Fruit fly (Drosophila melanogaster) whole organism, embryonic: ENCODE data around the gene CG3032.

Experiments
- CG11093 ChIP-seq: fragments of 200-800 bp; sonication (Bioruptor generic); IDR thresholded peaks from 3 replicates; pipeline ENCODE4 v1.3.6; 2022; ENCODE audit warnings: missing biosample characterization, missing genetic modification characterization
- CG12104 ChIP-seq: fragments of 200-800 bp; sonication (Bioruptor generic); optimal IDR thresholded peaks from 3 replicates; lab custom pipeline; 2016; ENCODE audit warnings: missing biosample characterization, missing genetic modification characterization
- CG13123 ChIP-seq: fragments of 200-800 bp; sonication (Bioruptor generic); optimal IDR thresholded peaks from 2 replicates; lab custom pipeline; 2016; ENCODE audit warnings: missing biosample characterization, missing genetic modification characterization
- CG13624 ChIP-seq: fragments of 200-800 bp; sonication (Bioruptor generic); optimal IDR thresholded peaks from 2 replicates; lab custom pipeline; 2016; ENCODE audit warnings: missing biosample characterization, missing genetic modification characterization
- CG15514 ChIP-seq: fragments of 200-800 bp; sonication (Bioruptor generic); optimal IDR thresholded peaks from 3 replicates; lab custom pipeline; 2017; ENCODE audit warnings: missing biosample characterization, missing genetic modification characterization, mild to moderate bottlenecking, moderate library complexity, missing genetic modification reagents
- CG16813 ChIP-seq: fragments of 200-800 bp; sonication (Bioruptor generic); IDR thresholded peaks from 3 replicates; pipeline ENCODE4 v1.3.6; 2022; ENCODE audit warnings: missing biosample characterization, missing genetic modification characterization; ENCODE audit not compliant: partially characterized antibody
- CG16863 ChIP-seq: fragments of 200-800 bp; sonication (Bioruptor generic); optimal IDR thresholded peaks from 3 replicates; lab custom pipeline; 2016; ENCODE audit warnings: missing biosample characterization, missing genetic modification characterization
- CG17328 ChIP-seq: fragments of 200-800 bp; sonication (Bioruptor generic); IDR thresholded peaks from 2 replicates; pipeline ENCODE4 v1.3.6; 2022; ENCODE audit warnings: missing biosample characterization, missing genetic modification characterization
- CG18011 ChIP-seq: fragments of 200-800 bp; sonication (Bioruptor generic); optimal IDR thresholded peaks from 2 replicates; lab custom pipeline; 2017; ENCODE audit warnings: missing biosample characterization, missing genetic modification characterization, mild to moderate bottlenecking, moderate library complexity, missing genotype
- CG31224 ChIP-seq: fragments of 200-800 bp; sonication (Bioruptor generic); IDR thresholded peaks from 2 replicates; pipeline ENCODE4 v1.3.6; 2022; ENCODE audit warnings: missing biosample characterization, missing genetic modification characterization
- CG33557 ChIP-seq: fragments of 200-800 bp; sonication (Bioruptor generic); optimal IDR thresholded peaks from 2 replicates; lab custom pipeline; 2019; ENCODE audit warnings: missing biosample characterization, mild to moderate bottlenecking, missing genetic modification characterization, moderate library complexity
- CG34224 ChIP-seq: fragments of 200-800 bp; sonication (Bioruptor generic); IDR thresholded peaks from 3 replicates; pipeline ENCODE4 v1.3.6; 2022; ENCODE audit warnings: missing biosample characterization, missing genetic modification characterization; ENCODE audit not compliant: partially characterized antibody
- CG3847 ChIP-seq: fragments of 200-800 bp; sonication (Bioruptor generic); IDR thresholded peaks from 2 replicates; pipeline ENCODE4 v1.3.6; 2022; ENCODE audit warnings: missing biosample characterization, missing genetic modification characterization
- CG4854 ChIP-seq: fragments of 200-800 bp; sonication (Bioruptor generic); optimal IDR thresholded peaks from 2 replicates; lab custom pipeline; 2016; ENCODE audit warnings: missing biosample characterization, missing genetic modification characterization, inconsistent platforms
- CG5180 ChIP-seq: fragments of 200-800 bp; sonication (Bioruptor generic); optimal IDR thresholded peaks from 3 replicates; lab custom pipeline; 2017; ENCODE audit warnings: missing biosample characterization, missing genetic modification characterization, mild to moderate bottlenecking, moderate library complexity, missing genetic modification reagents
- CG6175 ChIP-seq: fragments of 200-800 bp; sonication (Bioruptor generic); IDR thresholded peaks from 3 replicates; pipeline ENCODE4 v1.3.6; 2022; ENCODE audit warnings: missing biosample characterization, missing genetic modification characterization
- CG7271 ChIP-seq: fragments of 200-800 bp; sonication (Bioruptor generic); optimal IDR thresholded peaks from 2 replicates; lab custom pipeline; 2018; ENCODE audit warnings: missing biosample characterization, mild to moderate bottlenecking, missing genetic modification characterization, moderate library complexity
- CG7745 ChIP-seq: fragments of 200-800 bp; sonication (Bioruptor generic); optimal IDR thresholded peaks from 2 replicates; lab custom pipeline; 2018; ENCODE audit warnings: missing biosample characterization, mild to moderate bottlenecking, missing genetic modification characterization, moderate library complexity
- CG7963 ChIP-seq: fragments of 200-800 bp; sonication (Bioruptor generic); IDR thresholded peaks from 3 replicates; pipeline ENCODE4 v1.3.6; 2022; ENCODE audit warnings: missing biosample characterization, missing genetic modification characterization; ENCODE audit not compliant: partially characterized antibody
- D19B ChIP-seq: fragments of 200-800 bp; sonication (Bioruptor generic); optimal IDR thresholded peaks from 2 replicates; lab custom pipeline; 2017; ENCODE audit warnings: missing biosample characterization, mild to moderate bottlenecking, missing genetic modification characterization
- Dfd ChIP-seq, 2 experiments: fragments of >200 bp; optimal IDR thresholded peaks; 2 replicates each; lab custom pipeline; 2017; ENCODE audit warnings: missing biosample characterization in 2 of 2, missing genetic modification characterization in 2 of 2
- Doc2 ChIP-seq: fragments of 200-800 bp; sonication (Bioruptor generic); IDR thresholded peaks from 2 replicates; pipeline ENCODE4 v1.3.6; 2022; ENCODE audit warnings: missing biosample characterization, missing genetic modification characterization
- Hey ChIP-seq: fragments of 200-800 bp; sonication (Bioruptor generic); optimal IDR thresholded peaks from 3 replicates; lab custom pipeline; 2018; ENCODE audit warnings: missing biosample characterization, mild to moderate bottlenecking, missing genetic modification characterization
- Lhr ChIP-seq: fragments of 200-800 bp; sonication (Bioruptor generic); optimal IDR thresholded peaks from 3 replicates; lab custom pipeline; 2017; ENCODE audit warnings: mild to moderate bottlenecking, missing biosample characterization, missing genetic modification reagents, missing genetic modification characterization
- Lim3 ChIP-seq: fragments of 200-800 bp; sonication (Bioruptor generic); IDR thresholded peaks from 2 replicates; pipeline ENCODE4 v1.3.6; 2022; ENCODE audit warnings: missing biosample characterization, missing genetic modification characterization
- Six4 ChIP-seq: fragments of 200-800 bp; sonication (Bioruptor generic); optimal IDR thresholded peaks from 2 replicates; lab custom pipeline; 2016; ENCODE audit warnings: missing biosample characterization, missing genetic modification characterization
- Tbp ChIP-seq: fragments of >200 bp; optimal IDR thresholded peaks from 2 replicates; lab custom pipeline; 2018; ENCODE audit warnings: missing biosample characterization, missing genetic modification characterization
- bbx ChIP-seq: fragments of 200-800 bp; sonication (Bioruptor generic); IDR thresholded peaks from 2 replicates; pipeline ENCODE4 v1.3.6; 2022; ENCODE audit warnings: missing biosample characterization, missing genetic modification characterization; ENCODE audit not compliant: partially characterized antibody
- bigmax ChIP-seq: fragments of 200-800 bp; sonication (Bioruptor generic); optimal IDR thresholded peaks from 2 replicates; lab custom pipeline; 2018; ENCODE audit warnings: missing biosample characterization, mild to moderate bottlenecking, missing genetic modification characterization
- ci ChIP-seq: fragments of 200-800 bp; sonication (Bioruptor generic); IDR thresholded peaks from 3 replicates; pipeline ENCODE4 v1.3.6; 2022; ENCODE audit warnings: missing biosample characterization, missing genetic modification characterization
- dmrt99B ChIP-seq: fragments of 200-800 bp; sonication (Bioruptor generic); optimal IDR thresholded peaks from 2 replicates; lab custom pipeline; 2018; ENCODE audit warnings: missing biosample characterization, mild to moderate bottlenecking, missing genetic modification characterization, moderate library complexity
- ems ChIP-seq: fragments of 200-800 bp; sonication (Bioruptor generic); optimal IDR thresholded peaks from 3 replicates; lab custom pipeline; 2016; ENCODE audit warnings: missing biosample characterization, missing genetic modification characterization
- fru ChIP-seq: fragments of >200 bp; optimal IDR thresholded peaks from 2 replicates; lab custom pipeline; 2017
- gem ChIP-seq: fragments of 200-800 bp; sonication (Bioruptor generic); optimal IDR thresholded peaks from 2 replicates; lab custom pipeline; 2019; ENCODE audit warnings: missing biosample characterization, mild to moderate bottlenecking, missing genetic modification characterization, moderate library complexity
- grn ChIP-seq: fragments of 200-800 bp; sonication (Bioruptor generic); optimal IDR thresholded peaks from 3 replicates; lab custom pipeline; 2017; ENCODE audit warnings: missing biosample characterization, missing genetic modification characterization
- hth ChIP-seq: fragments of >200 bp; optimal IDR thresholded peaks from 2 replicates; lab custom pipeline; 2017; ENCODE audit warnings: inconsistent platforms
- ind ChIP-seq: fragments of 200-800 bp; sonication (Bioruptor generic); optimal IDR thresholded peaks from 3 replicates; lab custom pipeline; 2016; ENCODE audit warnings: missing biosample characterization, missing genetic modification characterization
- ken ChIP-seq: fragments of 200-800 bp; sonication (Bioruptor generic); IDR thresholded peaks from 3 replicates; pipeline ENCODE4 v1.3.6; 2022; ENCODE audit warnings: missing biosample characterization, missing genetic modification characterization
- lab ChIP-seq: fragments of 200-800 bp; sonication (Bioruptor generic); optimal IDR thresholded peaks from 3 replicates; lab custom pipeline; 2017; ENCODE audit warnings: missing biosample characterization, missing genetic modification characterization, mild to moderate bottlenecking, moderate library complexity, missing genetic modification reagents
- lbe ChIP-seq: fragments of 200-800 bp; sonication (Bioruptor generic); optimal IDR thresholded peaks from 2 replicates; lab custom pipeline; 2016; ENCODE audit warnings: missing biosample characterization, mild to moderate bottlenecking, missing genetic modification characterization
- nerfin-1 ChIP-seq: fragments of 200-800 bp; sonication (Bioruptor generic); optimal IDR thresholded peaks from 3 replicates; lab custom pipeline; 2019; ENCODE audit warnings: missing biosample characterization, mild to moderate bottlenecking, missing genetic modification characterization, moderate library complexity
- nerfin-2 ChIP-seq: fragments of 200-800 bp; sonication (Bioruptor generic); IDR thresholded peaks from 2 replicates; pipeline ENCODE4 v1.3.6; 2022; ENCODE audit warnings: missing biosample characterization, missing genetic modification characterization; ENCODE audit not compliant: partially characterized antibody
- onecut ChIP-seq: fragments of 200-800 bp; sonication (Bioruptor generic); IDR thresholded peaks from 2 replicates; pipeline ENCODE4 v1.3.6; 2022; ENCODE audit warnings: missing biosample characterization, missing genetic modification characterization
- otp ChIP-seq: fragments of 200-800 bp; sonication (Bioruptor generic); IDR thresholded peaks from 3 replicates; pipeline ENCODE4, ENCODE4 v1.3.6; 2022; ENCODE audit warnings: missing biosample characterization, missing genetic modification characterization
- slbo ChIP-seq: fragments of 200-800 bp; sonication (Bioruptor generic); IDR thresholded peaks from 2 replicates; pipeline ENCODE4 v1.3.6; 2022; ENCODE audit warnings: missing biosample characterization, missing genetic modification characterization
- stwl ChIP-seq: fragments of 200-800 bp; sonication (Bioruptor generic); optimal IDR thresholded peaks from 3 replicates; lab custom pipeline; 2018; ENCODE audit warnings: missing biosample characterization, mild to moderate bottlenecking, missing genetic modification characterization, moderate library complexity
- toy ChIP-seq: fragments of 200-800 bp; sonication (Bioruptor generic); IDR thresholded peaks from 2 replicates; pipeline ENCODE4 v1.3.6; 2022; ENCODE audit warnings: missing biosample characterization, missing genetic modification characterization
- vfl ChIP-seq: fragments of 200-800 bp; sonication (Bioruptor generic); optimal IDR thresholded peaks from 2 replicates; lab custom pipeline; 2016; ENCODE audit warnings: missing biosample characterization, missing genetic modification characterization
- zfh2 ChIP-seq: fragments of 200-800 bp; sonication (Bioruptor generic); optimal IDR thresholded peaks from 2 replicates; lab custom pipeline; 2016; ENCODE audit warnings: missing biosample characterization, missing genetic modification characterization

Gene CG3032

DNA sequence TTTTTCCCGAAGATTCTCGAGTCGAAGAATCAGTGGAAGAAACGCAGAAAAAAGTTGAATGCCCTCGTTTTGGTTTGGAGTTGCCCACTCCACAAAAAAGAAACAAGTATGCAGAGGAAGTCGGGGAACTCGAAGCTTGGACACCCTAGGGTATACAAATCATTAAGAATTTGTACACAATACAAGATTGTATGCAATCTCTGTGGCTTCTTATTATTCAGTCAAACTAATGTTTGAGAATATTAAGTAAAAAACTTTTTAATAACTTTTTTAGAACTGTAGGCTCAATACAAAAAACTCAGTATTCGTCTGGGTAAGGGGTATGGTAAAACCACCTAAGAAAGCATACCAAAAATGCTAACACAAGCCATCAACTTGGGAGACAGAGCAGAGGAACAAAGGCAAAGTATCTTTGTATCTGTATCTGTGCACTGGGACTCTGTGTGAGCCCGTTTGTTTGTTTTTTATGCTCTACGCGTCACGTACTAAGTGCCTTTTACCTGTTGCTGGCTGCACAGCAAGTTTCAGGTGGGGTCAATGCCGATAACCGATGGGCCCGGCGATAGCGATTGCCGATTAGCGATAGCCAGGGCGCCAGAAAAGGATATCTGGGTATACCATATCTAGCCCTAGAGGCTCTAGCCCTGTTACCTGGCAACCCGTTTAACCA lies 28.4 kb downstream of the CG3032 start (continued):
- TF ChIP-seq CG5180 (GFP tag; lab: Kevin White, UChicago) (peak; percentile 32), CG13624 (peak; percentile 73), CG16813 (GFP tag; lab: Robert Waterston, UW) (peak; percentile 54; the same call in 2 of the 3 replicates), CG7745 (tag; lab: Kevin White, UChicago) (no peak), vfl (GFP tag; lab: Kevin White, UChicago) (peak; percentile 61), Dfd (GFP tag; optimal IDR thresholded peaks at IDR 0.05; lab: Kevin White, UChicago) (no peak), D19B (GFP tag; lab: Kevin White, UChicago) (peak; percentile 97), Six4 (GFP tag; lab: Kevin White, UChicago) (peak; percentile 58), grn (GFP tag; lab: Kevin White, UChicago) (peak; percentile 67), Tbp (GFP tag; lab: Kevin White, UChicago) (no peak), CG16863 (GFP tag; lab: Kevin White, UChicago) (peak; percentile 76), CG4854 (GFP tag; lab: Kevin White, UChicago) (peak; percentile 50), zfh2 (GFP tag; lab: Kevin White, UChicago) (peak; percentile 71), CG31224 (GFP tag; lab: Robert Waterston, UW) (peak; percentile 54), Doc2 (GFP tag; lab: Robert Waterston, UW) (no peak), CG13123 (peak; percentile 19), stwl (peak; percentile 19), CG3847 (GFP tag; lab: Robert Waterston, UW) (peak; percentile 63; the same call in 1 of the 2 replicates), onecut (GFP tag; lab: Robert Waterston, UW) (peak; percentile 38; the same call in 1 of the 2 replicates), ind (GFP tag; lab: Kevin White, UChicago) (peak; percentile 64), toy (GFP tag; lab: Robert Waterston, UW) (no peak), slbo (peak; percentile 66), CG17328 (GFP tag; lab: Robert Waterston, UW) (peak; percentile 82), CG7963 (GFP tag; lab: Robert Waterston, UW) (peak; percentile 60; the same call in 1 of the 3 replicates), dmrt99B (peak; percentile 79), Lim3 (GFP tag; lab: Robert Waterston, UW) (no peak; the same call in 1 of the 2 replicates), CG11093 (GFP tag; lab: Robert Waterston, UW) (peak; percentile 65), Lhr (GFP tag; lab: Kevin White, UChicago) (peak; percentile 34), Hey (tag; lab: Kevin White, UChicago) (no peak), CG34224 (GFP tag; lab: Robert Waterston, UW) (no peak; the same call in 2 of the 3 replicates), lab (peak; percentile 64), nerfin-2 (GFP tag; lab: Robert Waterston, UW) (peak; percentile 55; the same call in 1 of the 2 replicates), CG12104 (peak; percentile 22), ci (GFP tag; lab: Robert Waterston, UW) (peak; percentile 87), ems (peak; percentile 60), CG15514 (GFP tag; lab: Kevin White, UChicago) (peak; percentile 4), lbe (GFP tag; lab: Kevin White, UChicago) (peak; percentile 92), CG18011 (no peak), otp (GFP tag; lab: Robert Waterston, UW) (peak; percentile 85), fru (no peak), hth (lab: Kevin White, UChicago) (no peak), CG6175 (0 out of 3 replicates have a peak, but pooled peaks have one; percentile 23), nerfin-1 (tag; lab: Kevin White, UChicago) (peak; percentile 59), bbx (peak; percentile 86), bigmax (no peak), gem (peak; percentile 91), CG33557 (GFP tag; lab: Kevin White, UChicago) (peak; percentile 84), ken (GFP tag; lab: Robert Waterston, UW) (0 out of 3 replicates have a peak, but pooled peaks have one; percentile 63), CG7271 (tag; lab: Kevin White, UChicago) (peak; percentile 18)
